Fruit fly (Drosophila melanogaster): ENCODE results near the gene CG33494.

Gene CG33494

dm6 chr3R:25462642-25463317, 32.2 kb downstream of the CG33494 start (continued):
- TF ChIP-seq CG10321 (GFP tag; IDR thresholded peaks at IDR 0.05): 0 out of 2 replicates have a peak, but pooled peaks have one; percentile 7
- TF ChIP-seq CG18619 (GFP tag; optimal IDR thresholded peaks at IDR 0.05): peak; percentile 2
- no peak for TF ChIP-seq HmgZ (tag; optimal IDR thresholded peaks at IDR 0.05)
- TF ChIP-seq peb (GFP tag; IDR thresholded peaks at IDR 0.05): no peak
- TF ChIP-seq mam (GFP tag; optimal IDR thresholded peaks at IDR 0.05): peak; percentile 4
- TF ChIP-seq CrebB (tag; optimal IDR thresholded peaks at IDR 0.05): no peak
- TF ChIP-seq bigmax (GFP tag; optimal IDR thresholded peaks at IDR 0.05): no peak
- no peak for TF ChIP-seq CG1024 (GFP tag; IDR thresholded peaks at IDR 0.05)
- TF ChIP-seq CG10979 (tag; optimal IDR thresholded peaks at IDR 0.05): peak; percentile 30
- TF ChIP-seq CG6254 (GFP tag; optimal IDR thresholded peaks at IDR 0.05): no peak
- peak; percentile 22 for TF ChIP-seq Deaf1 (tag; optimal IDR thresholded peaks at IDR 0.05)
- no peak for TF ChIP-seq sens-2 (GFP tag; IDR thresholded peaks at IDR 0.05)
- peak; percentile 27 for TF ChIP-seq Med (GFP tag)
- TF ChIP-seq CG15269 (tag; optimal IDR thresholded peaks at IDR 0.05): peak; percentile 76
- no peak for TF ChIP-seq Myb (GFP tag; optimal IDR thresholded peaks at IDR 0.05)
- no peak for TF ChIP-seq slou (GFP tag; optimal IDR thresholded peaks at IDR 0.05)
- TF ChIP-seq CG30403 (GFP tag; optimal IDR thresholded peaks at IDR 0.05): peak; percentile 2
- TF ChIP-seq pzg (GFP tag; optimal IDR thresholded peaks at IDR 0.05): no peak
- no peak for TF ChIP-seq CG6272 (GFP tag; IDR thresholded peaks at IDR 0.05)
- TF ChIP-seq hkb (optimal IDR thresholded peaks at IDR 0.05): no peak
- peak; percentile 41; the same call in 1 of the 2 replicates for TF ChIP-seq hkb (GFP tag; IDR thresholded peaks at IDR 0.05)
- no peak for TF ChIP-seq Scr (GFP tag; IDR thresholded peaks at IDR 0.05; ENCODE audit: partially characterized antibody)
- no peak for TF ChIP-seq dm (GFP tag; optimal IDR thresholded peaks at IDR 0.05)
- TF ChIP-seq phol (tag; optimal IDR thresholded peaks at IDR 0.05): peak; percentile 32
- TF ChIP-seq CG6765 (GFP tag; optimal IDR thresholded peaks at IDR 0.05): no peak
- no peak for TF ChIP-seq trh (GFP tag; optimal IDR thresholded peaks at IDR 0.05)
- TF ChIP-seq CG2202 (tag; optimal IDR thresholded peaks at IDR 0.05): no peak
- TF ChIP-seq D19B (GFP tag; optimal IDR thresholded peaks at IDR 0.05): peak; percentile 30
- no peak for TF ChIP-seq inv (GFP tag; IDR thresholded peaks at IDR 0.05; ENCODE audit: partially characterized antibody)
- peak; percentile 63 for TF ChIP-seq CG17361 (GFP tag; IDR thresholded peaks at IDR 0.05)
- peak; percentile 3 for TF ChIP-seq CG6854 (GFP tag; optimal IDR thresholded peaks at IDR 0.05)
- TF ChIP-seq bab2 (GFP tag; optimal IDR thresholded peaks at IDR 0.05): no peak
- TF ChIP-seq Dbx (GFP tag; IDR thresholded peaks at IDR 0.05): no peak; the same call in 2 of the 3 replicates
- peak in 1 of 2 experiments; percentile 50 for TF ChIP-seq Hr51 (GFP tag; optimal IDR thresholded peaks at IDR 0.05)
- no peak for TF ChIP-seq Chrac-16 (GFP tag; optimal IDR thresholded peaks at IDR 0.05)
- TF ChIP-seq CG8478 (optimal IDR thresholded peaks at IDR 0.05): no peak
- peak; percentile 74 for TF ChIP-seq Meics (GFP tag; optimal IDR thresholded peaks at IDR 0.05)
- no peak for TF ChIP-seq Max (GFP tag; optimal IDR thresholded peaks at IDR 0.05)
- no peak for TF ChIP-seq p53 (GFP tag; optimal IDR thresholded peaks at IDR 0.05)
- no peak for TF ChIP-seq Rx (GFP tag; IDR thresholded peaks at IDR 0.05)
- TF ChIP-seq sob (GFP tag; IDR thresholded peaks at IDR 0.05): peak; percentile 65
- TF ChIP-seq fd102C (GFP tag; optimal IDR thresholded peaks at IDR 0.05): no peak
- TF ChIP-seq CG12659 (GFP tag; optimal IDR thresholded peaks at IDR 0.05): peak; percentile 47
- TF ChIP-seq B-H1 (GFP tag; IDR thresholded peaks at IDR 0.05): peak; percentile 29; the same call in 1 of the 3 replicates
- TF ChIP-seq CG12299 (tag; optimal IDR thresholded peaks at IDR 0.05): no peak
- no peak for TF ChIP-seq dan (GFP tag; IDR thresholded peaks at IDR 0.05)
- TF ChIP-seq wdn (GFP tag; IDR thresholded peaks at IDR 0.05): peak; percentile 44; the same call in 1 of the 2 replicates
- no peak for TF ChIP-seq CG4707 (GFP tag; optimal IDR thresholded peaks at IDR 0.05)
- no peak for TF ChIP-seq CG3065 (GFP tag; optimal IDR thresholded peaks at IDR 0.05)
- TF ChIP-seq CG10431 (GFP tag; optimal IDR thresholded peaks at IDR 0.05): no peak
- TF ChIP-seq Ets65A (GFP tag): no peak
